Fruit fly (Drosophila melanogaster) whole organism, wandering third instar larva: Measurements from ENCODE around the gene CG42390.

ENCODE experiments used
- Abd-B ChIP-seq: fragments of >200 bp; optimal IDR thresholded peaks from 2 replicates; lab custom pipeline; 2017; ENCODE audit warnings: missing biosample characterization, missing genetic modification characterization
- CG32264 ChIP-seq: fragments of 200-800 bp; sonication (Bioruptor generic); optimal IDR thresholded peaks from 2 replicates; lab custom pipeline; 2016; ENCODE audit warnings: missing biosample characterization, missing genetic modification characterization
- CG9705 ChIP-seq: fragments of 200-800 bp; sonication (Bioruptor generic); optimal IDR thresholded peaks from 2 replicates; lab custom pipeline; 2018; ENCODE audit warnings: missing biosample characterization, mild to moderate bottlenecking, missing genetic modification characterization
- CrebA ChIP-seq: fragments of 200-800 bp; sonication (Bioruptor generic); optimal IDR thresholded peaks from 2 replicates; lab custom pipeline; 2016; ENCODE audit warnings: missing biosample characterization, mild to moderate bottlenecking, missing genetic modification characterization, borderline replicate concordance
- Dfd ChIP-seq: fragments of >200 bp; optimal IDR thresholded peaks from 2 replicates; lab custom pipeline; 2017; ENCODE audit warnings: missing biosample characterization, missing genetic modification characterization
- Dif ChIP-seq: fragments of 200-275, 200-300 bp; sonication (Bioruptor generic); optimal IDR thresholded peaks from 2 replicates; lab custom pipeline; 2018; ENCODE audit warnings: missing biosample characterization, missing genetic modification characterization; ENCODE audit not compliant: partially characterized antibody
- GATAd ChIP-seq: sonication (Bioruptor generic); optimal IDR thresholded peaks from 2 replicates; lab custom pipeline; 2016; ENCODE audit warnings: missing biosample characterization, missing genetic modification characterization
- HLH106 ChIP-seq: fragments of 200-800 bp; optimal IDR thresholded peaks from 3 replicates; lab custom pipeline; 2019; ENCODE audit warnings: missing biosample characterization, mild to moderate bottlenecking, missing genetic modification characterization, moderate library complexity
- Hr83 ChIP-seq: fragments of 200-300 bp; sonication (Bioruptor generic); optimal IDR thresholded peaks from 2 replicates; lab custom pipeline; 2016; ENCODE audit warnings: missing biosample characterization, mild to moderate bottlenecking, missing genetic modification characterization, moderate library complexity; ENCODE audit not compliant: poor library complexity, severe bottlenecking
- Jra ChIP-seq: sonication (Bioruptor generic); optimal IDR thresholded peaks from 2 replicates; lab custom pipeline; 2016; ENCODE audit warnings: missing biosample characterization, missing genetic modification characterization
- Mio ChIP-seq: sonication (Bioruptor generic); optimal IDR thresholded peaks from 2 replicates; lab custom pipeline; 2016; ENCODE audit warnings: missing biosample characterization, missing genetic modification characterization
- Myc ChIP-seq: fragments of >200 bp; optimal IDR thresholded peaks from 2 replicates; lab custom pipeline; 2017
- N ChIP-seq: fragments of >200 bp; optimal IDR thresholded peaks from 2 replicates; lab custom pipeline; 2018; ENCODE audit warnings: missing biosample characterization, missing external identifiers, missing genetic modification characterization
- OdsH ChIP-seq: fragments of 200-800 bp; sonication (Bioruptor generic); optimal IDR thresholded peaks from 2 replicates; lab custom pipeline; 2016; ENCODE audit warnings: missing biosample characterization, mild to moderate bottlenecking, missing genetic modification characterization
- Rel ChIP-seq, 2 experiments: fragments of 200-800 bp; sonication (Bioruptor generic) in 1 of 2; optimal IDR thresholded peaks; 2 replicates in 1 of 2; 3 replicates in 1 of 2; lab custom pipeline; 2016 to 2019; ENCODE audit warnings: mild to moderate bottlenecking in 2 of 2, missing biosample characterization in 2 of 2, missing genetic modification characterization in 2 of 2, moderate library complexity in 1 of 2
- dl ChIP-seq, 2 experiments: fragments of 175-275, 200-275 bp in 1 of 2; fragments of 200-275 bp in 1 of 2; sonication (Bioruptor generic); optimal IDR thresholded peaks; lab custom pipeline; 2018; ENCODE audit warnings: mild to moderate bottlenecking in 2 of 2, missing biosample characterization in 2 of 2, missing genetic modification characterization in 2 of 2, moderate library complexity in 2 of 2; ENCODE audit not compliant: partially characterized antibody in 2 of 2, insufficient read depth in 1 of 2
- dsf ChIP-seq: sonication (Bioruptor generic); optimal IDR thresholded peaks from 2 replicates; lab custom pipeline; 2016; ENCODE audit warnings: missing biosample characterization, missing genetic modification characterization, borderline replicate concordance
- ey ChIP-seq: fragments of 200-800 bp; sonication (Bioruptor generic); optimal IDR thresholded peaks from 2 replicates; lab custom pipeline; 2016; ENCODE audit warnings: missing biosample characterization, missing genetic modification characterization
- foxo ChIP-seq, 2 experiments: fragments of 200-800 bp; sonication (Bioruptor generic); optimal IDR thresholded peaks; 2 replicates in 1 of 2; 3 replicates in 1 of 2; lab custom pipeline; 2016 to 2017; ENCODE audit warnings: missing biosample characterization in 2 of 2, missing genetic modification characterization in 2 of 2
- fru ChIP-seq: fragments of 200-800 bp; sonication (Bioruptor generic); optimal IDR thresholded peaks from 3 replicates; lab custom pipeline; 2016; ENCODE audit warnings: missing biosample characterization, mild to moderate bottlenecking, missing genetic modification characterization
- h ChIP-seq: fragments of 200-800 bp; sonication (Bioruptor generic); optimal IDR thresholded peaks from 3 replicates; lab custom pipeline; 2016; ENCODE audit warnings: missing biosample characterization, mild to moderate bottlenecking, missing genetic modification characterization
- jim ChIP-seq: fragments of 175-275, 200-325 bp; sonication (Bioruptor generic); optimal IDR thresholded peaks from 2 replicates; lab custom pipeline; 2016; ENCODE audit warnings: missing biosample characterization, mild to moderate bottlenecking, missing genetic modification characterization
- lola ChIP-seq: fragments of >200 bp; optimal IDR thresholded peaks from 2 replicates; lab custom pipeline; 2017; ENCODE audit warnings: missing biosample characterization, missing genetic modification characterization
- pan ChIP-seq: fragments of >200 bp; optimal IDR thresholded peaks from 2 replicates; lab custom pipeline; 2017
- psq ChIP-seq: fragments of 200-800 bp; sonication (Bioruptor generic); optimal IDR thresholded peaks from 3 replicates; lab custom pipeline; 2017; ENCODE audit warnings: missing biosample characterization, mild to moderate bottlenecking, missing genetic modification characterization, moderate library complexity
- sage ChIP-seq: fragments of 200-800 bp; sonication (Bioruptor generic); optimal IDR thresholded peaks from 2 replicates; lab custom pipeline; 2016; ENCODE audit warnings: missing biosample characterization, mild to moderate bottlenecking, missing genetic modification characterization
- tai ChIP-seq: sonication (Bioruptor generic); optimal IDR thresholded peaks from 2 replicates; lab custom pipeline; 2016; ENCODE audit warnings: missing biosample characterization, missing genetic modification characterization
- usp ChIP-seq: fragments of >200 bp; optimal IDR thresholded peaks from 2 replicates; lab custom pipeline; 2017; ENCODE audit warnings: missing biosample characterization, missing genetic modification characterization

The CG42390 gene

DNA sequence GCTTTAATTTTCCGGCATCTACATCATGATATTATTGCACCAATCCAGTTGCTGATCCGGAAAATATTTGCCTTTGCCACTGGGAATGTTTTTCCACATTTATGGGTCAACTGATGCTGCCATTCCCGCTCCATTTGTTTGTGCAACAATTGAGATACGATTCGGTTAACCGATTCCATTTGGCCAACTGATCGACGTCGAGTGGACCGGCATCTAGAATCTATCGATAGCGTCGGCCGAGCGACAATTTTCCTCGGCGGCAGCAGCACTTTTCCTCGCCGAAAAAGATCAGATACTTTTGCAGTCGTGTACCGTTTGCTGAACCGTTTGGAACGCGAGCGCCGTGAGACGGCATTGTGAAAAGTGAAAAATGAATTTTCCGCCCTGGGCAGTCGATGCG lies at the start of gene CG42390:
CG42390 (plus strand) TSS at position 301 of the 400 bp plus-strand sequence.
- TF ChIP-seq Myc, result no peak
- TF ChIP-seq CrebA, result no peak
- no peak for TF ChIP-seq fru (GFP tag; lab: Kevin White, UChicago)
- no peak for TF ChIP-seq N

DNA sequence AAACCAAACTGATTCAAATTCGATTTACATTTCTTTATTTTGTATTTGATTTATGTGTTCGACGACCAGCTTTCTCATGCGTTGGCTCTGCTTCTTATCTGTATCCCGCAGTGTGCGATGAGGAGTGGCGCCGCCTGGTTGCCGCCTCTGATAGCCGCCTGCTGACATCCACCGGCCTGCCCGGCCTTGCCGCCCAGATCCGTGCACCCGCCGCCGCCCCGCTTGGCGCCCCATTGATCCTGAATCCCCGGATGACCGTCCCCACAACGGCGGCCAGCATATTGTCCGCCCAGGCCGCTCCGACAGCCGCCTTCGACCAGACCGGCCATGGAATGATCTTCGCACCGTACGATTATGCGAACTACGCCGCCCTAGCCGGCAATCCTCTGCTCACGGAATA lies 48.2 kb upstream of the CG42390 start:
- TF ChIP-seq tai (GFP tag; lab: Kevin White, UChicago) (no peak), Dfd (GFP tag; lab: Kevin White, UChicago) (peak; percentile 82)

DNA sequence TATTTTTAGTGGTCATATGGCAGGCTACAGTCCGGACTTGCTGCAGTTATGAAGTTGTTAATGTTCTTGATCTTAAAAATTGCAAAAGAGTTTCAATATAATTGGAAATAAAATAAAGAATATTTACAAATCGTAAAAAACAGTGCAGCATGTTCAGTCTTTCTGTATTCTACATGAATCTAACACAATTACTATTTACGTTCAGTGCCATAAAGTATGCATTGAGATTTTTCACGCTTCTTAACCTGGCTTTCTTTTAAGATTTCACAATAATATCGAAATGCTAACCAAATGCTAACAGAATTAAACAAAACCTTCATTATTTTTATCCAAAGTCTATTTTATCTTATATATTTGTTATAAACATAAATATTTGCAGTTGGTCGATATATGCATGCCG lies 47.3 kb upstream of the CG42390 start:
- no peak for TF ChIP-seq fru (GFP tag; lab: Kevin White, UChicago)
- TF ChIP-seq Myc, result peak; percentile 18

DNA sequence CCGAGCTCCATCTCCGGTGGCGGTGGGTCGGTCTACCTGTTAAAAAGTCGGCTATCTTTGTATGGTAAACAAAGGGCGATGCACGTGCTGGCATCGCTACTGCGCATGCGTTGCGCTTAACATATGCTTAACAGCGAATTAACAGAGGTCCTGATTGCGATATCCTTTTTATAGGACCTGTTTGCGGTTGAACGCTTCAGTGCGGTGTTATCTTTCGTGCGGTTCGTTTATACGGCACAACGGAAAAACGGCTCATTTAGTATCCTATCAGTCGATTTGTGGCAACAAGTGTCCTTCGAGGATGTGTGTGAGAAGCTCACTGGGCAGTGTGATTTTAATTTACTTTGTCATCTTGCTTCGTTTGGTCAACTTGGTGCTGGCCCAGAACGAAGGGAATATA lies 39.7 kb upstream of the CG42390 start, which contains the start of gene CG13408:
CG13408 (plus strand) TSS at position 222 of the 400 bp plus-strand sequence.
- TF ChIP-seq jim (GFP tag; lab: Kevin White, UChicago), result no peak
- TF ChIP-seq Dif (GFP tag; lab: Kevin White, UChicago), result no peak
- no peak for TF ChIP-seq dsf (GFP tag; lab: Kevin White, UChicago)
- no peak for TF ChIP-seq Hr83 (GFP tag; lab: Kevin White, UChicago)
- TF ChIP-seq Dfd (GFP tag; lab: Kevin White, UChicago), result no peak
- TF ChIP-seq GATAd (GFP tag; lab: Kevin White, UChicago), result no peak
- no peak for TF ChIP-seq h
- TF ChIP-seq N, result no peak

DNA sequence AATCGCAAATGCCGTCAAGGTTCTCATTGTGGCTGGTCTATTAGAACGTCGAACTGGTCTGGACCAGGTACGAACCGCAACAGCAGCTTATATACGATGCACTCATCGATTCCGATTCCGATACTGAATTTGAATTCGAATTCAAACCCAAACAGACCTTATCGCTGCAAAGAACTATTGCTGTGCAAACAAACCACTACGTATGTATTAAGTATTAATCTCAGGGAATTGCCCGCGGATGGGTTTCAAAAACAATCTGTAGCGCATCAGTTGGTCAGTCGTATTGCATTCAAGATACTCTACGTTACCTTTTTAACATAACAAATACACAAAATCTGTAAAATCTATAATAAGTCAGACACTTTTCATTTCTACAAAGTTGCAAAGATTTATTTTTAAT lies 33.6 kb upstream of the CG42390 start, which contains the start of gene BomT3:
BomT3 (minus strand) TSS at position 101 of the 400 bp plus-strand sequence.
- TF ChIP-seq foxo (GFP tag; optimal IDR thresholded peaks at IDR 0.05; lab: Kevin White, UChicago) (no peak), OdsH (GFP tag; lab: Kevin White, UChicago) (no peak), lola (GFP tag; lab: Kevin White, UChicago) (no peak), Dfd (GFP tag; lab: Kevin White, UChicago) (no peak), psq (GFP tag; lab: Kevin White, UChicago) (no peak), GATAd (GFP tag; lab: Kevin White, UChicago) (no peak), N (no peak), Myc (no peak), ey (GFP tag; lab: Kevin White, UChicago) (no peak)

DNA sequence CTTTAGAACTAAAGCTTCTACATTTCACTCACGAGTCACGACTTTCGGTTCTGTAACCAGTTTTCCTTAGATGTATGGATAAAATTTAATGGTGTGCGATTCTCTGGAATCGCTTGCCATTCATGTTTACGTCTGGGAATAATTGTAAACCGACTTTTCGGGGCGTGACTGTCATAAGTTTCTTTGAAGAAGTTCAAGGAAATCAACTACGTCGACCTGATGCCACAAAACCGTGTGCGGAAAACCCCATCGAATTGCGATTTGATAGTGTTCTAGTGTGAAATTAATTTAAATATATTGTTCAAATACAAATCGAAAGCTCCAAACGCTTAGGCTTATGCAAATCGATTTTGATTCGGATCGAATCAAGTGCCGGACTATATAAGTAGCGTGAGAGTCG lies 33.1 kb upstream of the CG42390 start, which contains the start of gene BomBc3:
BomBc3 (plus strand) TSS at position 301 of the 400 bp plus-strand sequence.
- TF ChIP-seq pan (lab: Kevin White, UChicago) (no peak), usp (GFP tag; lab: Kevin White, UChicago) (no peak), lola (GFP tag; lab: Kevin White, UChicago) (no peak), N (no peak), Mio (no peak), Dfd (GFP tag; lab: Kevin White, UChicago) (no peak), CG32264 (no peak), HLH106 (tag; lab: Kevin White, UChicago) (no peak), sage (no peak), Hr83 (GFP tag; lab: Kevin White, UChicago) (no peak), Dif (GFP tag; lab: Kevin White, UChicago) (no peak), Jra (no peak), CG9705 (GFP tag; lab: Kevin White, UChicago) (no peak), ey (GFP tag; lab: Kevin White, UChicago) (no peak), dl (GFP tag; optimal IDR thresholded peaks at IDR 0.05; lab: Kevin White, UChicago; ENCODE audit: insufficient read depth in 1 of 2, partially characterized antibody in 2 of 2) (no peak), Abd-B (GFP tag; lab: Kevin White, UChicago) (no peak)

DNA sequence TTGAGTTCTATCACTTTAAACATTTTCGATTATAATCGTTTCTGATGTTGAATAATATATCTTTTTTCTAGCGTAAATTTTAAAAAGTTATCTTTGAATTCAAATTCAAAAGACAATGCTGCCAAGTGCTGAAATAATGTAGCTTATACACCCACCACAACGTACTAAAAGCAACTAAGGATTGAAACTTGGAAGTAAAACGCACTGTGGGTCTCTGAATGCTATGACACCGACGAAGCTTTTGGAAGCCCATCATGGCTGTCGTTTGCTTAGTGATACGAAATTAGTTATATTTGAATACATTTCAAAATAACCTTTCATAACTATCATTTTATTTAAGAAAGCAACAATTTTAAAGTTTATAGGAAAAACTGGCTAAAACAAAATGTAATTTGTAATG lies 25.9 kb upstream of the CG42390 start:
- no peak for TF ChIP-seq pan (lab: Kevin White, UChicago)
- TF ChIP-seq Abd-B (GFP tag; lab: Kevin White, UChicago), result no peak
- TF ChIP-seq Myc, result peak; percentile 60
- no peak for TF ChIP-seq N
- TF ChIP-seq Dif (GFP tag; lab: Kevin White, UChicago), result peak; percentile 77
- TF ChIP-seq Rel (GFP tag; optimal IDR thresholded peaks at IDR 0.05; lab: Kevin White, UChicago), result no peak
- TF ChIP-seq Rel (tag; optimal IDR thresholded peaks at IDR 0.05; lab: Kevin White, UChicago), result no peak
- TF ChIP-seq tai (GFP tag; lab: Kevin White, UChicago), result no peak
- TF ChIP-seq, all 38 proteins: peak for 2
